Worm (Caenorhabditis elegans) whole organism, young adult: ENCODE measurements around the gene chd-3.

Experiments
- B0261.1 ChIP-seq: sonication (generic microtip); optimal IDR thresholded peaks from 2 replicates; lab custom pipeline; 2016; ENCODE audit warnings: mild to moderate bottlenecking, missing genetic modification characterization, moderate library complexity, missing compliant biosample characterization
- D2030.7 ChIP-seq: fragments of 200-800 bp; sonication (Bioruptor generic); IDR thresholded peaks from 2 replicates; pipeline ENCODE4 v1.3.6; 2022; ENCODE audit warnings: missing genetic modification reagents, missing genetic modification characterization, missing compliant biosample characterization
- F33H1.4 ChIP-seq: fragments of 200-800 bp; sonication (Bioruptor generic); IDR thresholded peaks from 2 replicates; pipeline ENCODE4 v1.3.6; 2022; ENCODE audit warnings: missing genetic modification reagents, missing genetic modification characterization, missing compliant biosample characterization
- F37B4.10 ChIP-seq: fragments of 200-800 bp; sonication (Bioruptor generic); IDR thresholded peaks from 2 replicates; pipeline ENCODE4 v1.3.6; 2022; ENCODE audit warnings: missing genetic modification characterization, missing compliant biosample characterization
- F39B2.1 ChIP-seq: fragments of 200-800 bp; sonication (Bioruptor generic); IDR thresholded peaks from 2 replicates; pipeline ENCODE4 v1.3.6; 2022; ENCODE audit warnings: missing genetic modification reagents, missing genetic modification characterization, missing compliant biosample characterization
- F55B11.4 ChIP-seq: sonication (generic microtip); optimal IDR thresholded peaks from 2 replicates; lab custom pipeline; 2016; ENCODE audit warnings: missing compliant biosample characterization, missing genetic modification characterization, borderline replicate concordance; ENCODE audit not compliant: insufficient read depth
- Y79H2A.3 ChIP-seq: fragments of 200-800 bp; sonication (Bioruptor generic); conservative IDR thresholded peaks from 2 replicates; pipeline ENCODE4 v1.3.6; 2022; ENCODE audit warnings: missing genetic modification reagents, missing genetic modification characterization, missing compliant biosample characterization
- attf-3 ChIP-seq: fragments of 200-800 bp; sonication (Bioruptor generic); conservative IDR thresholded peaks from 2 replicates; pipeline ENCODE4 v1.3.6; 2022; ENCODE audit warnings: missing genetic modification reagents, missing genetic modification characterization, missing compliant biosample characterization
- attf-6 ChIP-seq: fragments of 200-800 bp; sonication (Bioruptor generic); IDR thresholded peaks from 2 replicates; pipeline ENCODE4 v1.3.6; 2022; ENCODE audit warnings: missing genetic modification reagents, missing genetic modification characterization, missing compliant biosample characterization
- bed-2 ChIP-seq: fragments of 200-800 bp; sonication (Bioruptor generic); IDR thresholded peaks from 2 replicates; pipeline ENCODE4 v1.3.6; 2022; ENCODE audit warnings: missing genetic modification reagents, missing genetic modification characterization, missing compliant biosample characterization
- cebp-1 ChIP-seq, 2 experiments: fragments of 200-800 bp in 1 of 2; sonication (Bioruptor generic) in 1 of 2; sonication (generic microtip) in 1 of 2; IDR thresholded peaks in 1 of 2; optimal IDR thresholded peaks in 1 of 2; 2 replicates each; pipeline versions ENCODE4 v1.3.6 to Lab custom; 2017 to 2022; ENCODE audit warnings: missing compliant biosample characterization in 2 of 2, missing genetic modification characterization in 2 of 2, mild to moderate bottlenecking in 1 of 2, missing genetic modification reagents in 1 of 2, moderate library complexity in 1 of 2
- cebp-2 ChIP-seq: fragments of 200-800 bp; sonication (Bioruptor generic); IDR thresholded peaks from 2 replicates; pipeline ENCODE4 v1.3.6; 2022; ENCODE audit warnings: missing genetic modification characterization, missing compliant biosample characterization
- ceh-40 ChIP-seq: fragments of 200-800 bp; sonication (Bioruptor generic); IDR thresholded peaks from 2 replicates; pipeline ENCODE4 v1.3.6; 2022; ENCODE audit warnings: missing genetic modification characterization, missing compliant biosample characterization
- ceh-79 ChIP-seq: sonication (generic microtip); optimal IDR thresholded peaks from 2 replicates; lab custom pipeline; 2017; ENCODE audit warnings: mild to moderate bottlenecking, missing genetic modification characterization, missing compliant biosample characterization
- die-1 ChIP-seq: sonication (generic microtip); optimal IDR thresholded peaks from 2 replicates; lab custom pipeline; 2016; ENCODE audit warnings: missing genotype, mild to moderate bottlenecking, missing genetic modification characterization, missing compliant biosample characterization
- dox-1 ChIP-seq: fragments of 200-800 bp; sonication (Bioruptor generic); IDR thresholded peaks from 2 replicates; pipeline ENCODE4 v1.3.6; 2022; ENCODE audit warnings: missing genetic modification reagents, missing genetic modification characterization, missing compliant biosample characterization
- dpff-1 ChIP-seq: sonication (generic microtip); optimal IDR thresholded peaks from 2 replicates; lab custom pipeline; 2017; ENCODE audit warnings: mild to moderate bottlenecking, missing genetic modification characterization, missing compliant biosample characterization
- efl-1 ChIP-seq: fragments of 150-350 bp; optimal IDR thresholded peaks from 2 replicates; lab custom pipeline; 2014; ENCODE audit warnings: missing biosample characterization, missing genetic modification reagents, missing genetic modification characterization
- egl-44 ChIP-seq: fragments of 200-800 bp; sonication (Bioruptor generic); IDR thresholded peaks from 2 replicates; pipeline ENCODE4 v1.3.6; 2022; ENCODE audit warnings: missing genetic modification reagents, missing genetic modification characterization, missing compliant biosample characterization
- ekl-4 ChIP-seq: fragments of 200-800 bp; sonication (Bioruptor generic); IDR thresholded peaks from 2 replicates; pipeline ENCODE4 v1.3.6; 2022; ENCODE audit warnings: missing genetic modification reagents, missing genetic modification characterization, missing compliant biosample characterization
- hmg-1.2 ChIP-seq: fragments of 200-800 bp; sonication (Bioruptor generic); IDR thresholded peaks from 2 replicates; pipeline ENCODE4 v1.3.6; 2022; ENCODE audit warnings: missing genetic modification reagents, missing genetic modification characterization, missing compliant biosample characterization
- lin-26 ChIP-seq: fragments of 200-800 bp; sonication (Bioruptor generic); IDR thresholded peaks from 2 replicates; pipeline ENCODE4 v1.3.6; 2022; ENCODE audit warnings: missing genetic modification reagents, missing genetic modification characterization, missing compliant biosample characterization
- lin-35 ChIP-seq, 3 experiments: fragments of 150-350 bp in 2 of 3; sonication (generic microtip) in 1 of 3; optimal IDR thresholded peaks; 2 replicates each; lab custom pipeline; 2014 to 2018; ENCODE audit warnings: missing biosample characterization in 3 of 3, missing genetic modification characterization in 3 of 3, missing genetic modification reagents in 3 of 3
- lin-40 ChIP-seq: sonication (generic microtip); optimal IDR thresholded peaks from 2 replicates; lab custom pipeline; 2016; ENCODE audit warnings: missing genetic modification characterization, mild to moderate bottlenecking, missing compliant biosample characterization, missing genotype, missing genetic modification reagents
- madf-6 ChIP-seq: fragments of 200-800 bp; sonication (Bioruptor generic); IDR thresholded peaks from 2 replicates; pipeline ENCODE4 v1.3.6; 2022; ENCODE audit warnings: missing genetic modification reagents, missing genetic modification characterization, missing compliant biosample characterization
- mcd-1 ChIP-seq: fragments of 200-800 bp; sonication (Bioruptor generic); IDR thresholded peaks from 2 replicates; pipeline ENCODE4 v1.3.6; 2022; ENCODE audit warnings: missing genetic modification reagents, missing genetic modification characterization, missing compliant biosample characterization
- nfyb-1 ChIP-seq: fragments of 200-800 bp; sonication (Bioruptor generic); IDR thresholded peaks from 2 replicates; pipeline ENCODE4 v1.3.6; 2022; ENCODE audit warnings: missing genetic modification reagents, missing genetic modification characterization, missing compliant biosample characterization
- nhr-90 ChIP-seq: sonication (generic microtip); optimal IDR thresholded peaks from 2 replicates; lab custom pipeline; 2016; ENCODE audit warnings: missing genotype, mild to moderate bottlenecking, missing genetic modification characterization, missing compliant biosample characterization
- pbrm-1 ChIP-seq: fragments of 200-800 bp; sonication (Bioruptor generic); IDR thresholded peaks from 2 replicates; pipeline ENCODE4 v1.3.6; 2022; ENCODE audit warnings: missing genetic modification reagents, missing genetic modification characterization, missing compliant biosample characterization
- rcor-1 ChIP-seq: fragments of 200-800 bp; sonication (Bioruptor generic); IDR thresholded peaks from 2 replicates; pipeline ENCODE4 v1.3.6; 2022; ENCODE audit warnings: missing genetic modification reagents, missing genetic modification characterization, missing compliant biosample characterization
- rec-8 ChIP-seq, 2 experiments: sonication (generic microtip); optimal IDR thresholded peaks; 2 replicates each; lab custom pipeline; 2016; ENCODE audit warnings: mild to moderate bottlenecking in 2 of 2, missing genetic modification characterization in 2 of 2, missing genetic modification reagents in 2 of 2, missing genotype in 2 of 2, missing biosample characterization in 1 of 2, missing compliant biosample characterization in 1 of 2, moderate library complexity in 1 of 2
- rpc-1 ChIP-seq, 2 experiments: fragments of 150-350 bp in 1 of 2; sonication (generic microtip) in 1 of 2; optimal IDR thresholded peaks; 2 replicates each; lab custom pipeline; 2014 to 2018; ENCODE audit warnings: missing biosample characterization in 1 of 2, missing genetic modification characterization in 1 of 2, missing genetic modification reagents in 1 of 2, missing genotype in 1 of 2
- snpc-1.3 ChIP-seq: sonication (generic microtip); optimal IDR thresholded peaks from 2 replicates; lab custom pipeline; 2017; ENCODE audit warnings: missing genetic modification characterization, mild to moderate bottlenecking, missing compliant biosample characterization, antibody characterized with exemption, moderate library complexity, missing genotype, missing genetic modification reagents; ENCODE audit not compliant: insufficient read depth
- snpc-3.4 ChIP-seq: sonication (generic microtip); optimal IDR thresholded peaks from 2 replicates; lab custom pipeline; 2017; ENCODE audit warnings: missing genetic modification characterization, mild to moderate bottlenecking, missing compliant biosample characterization, antibody characterized with exemption, moderate library complexity, missing genotype, missing genetic modification reagents
- sptf-2 ChIP-seq: fragments of 200-800 bp; sonication (Bioruptor generic); optimal IDR thresholded peaks from 2 replicates; lab custom pipeline; 2018; ENCODE audit warnings: mild to moderate bottlenecking, missing genetic modification characterization, missing compliant biosample characterization
- tbp1 ChIP-seq: fragments of 200-800 bp; sonication (Bioruptor generic); optimal IDR thresholded peaks from 2 replicates; lab custom pipeline; 2018; ENCODE audit warnings: mild to moderate bottlenecking, missing genetic modification characterization, missing compliant biosample characterization
- tlf-1 ChIP-seq: fragments of 200-800 bp; sonication (Bioruptor generic); optimal IDR thresholded peaks from 2 replicates; lab custom pipeline; 2018; ENCODE audit warnings: mild to moderate bottlenecking, missing genetic modification characterization, missing compliant biosample characterization
- ztf-22 ChIP-seq: fragments of 200-800 bp; sonication (Bioruptor generic); optimal IDR thresholded peaks from 2 replicates; lab custom pipeline; 2018; ENCODE audit warnings: mild to moderate bottlenecking, missing genetic modification characterization, moderate library complexity, missing compliant biosample characterization
- ztf-25 ChIP-seq: fragments of 200-800 bp; sonication (Bioruptor generic); IDR thresholded peaks from 2 replicates; pipeline ENCODE4 v1.3.6; 2022; ENCODE audit warnings: missing genetic modification reagents, missing genetic modification characterization, missing compliant biosample characterization
- ztf-6 ChIP-seq: fragments of 200-800 bp; sonication (Bioruptor generic); IDR thresholded peaks from 2 replicates; pipeline ENCODE4 v1.3.6; 2022; ENCODE audit warnings: missing genetic modification reagents, missing genetic modification characterization, missing compliant biosample characterization

Gene chd-3

DNA sequence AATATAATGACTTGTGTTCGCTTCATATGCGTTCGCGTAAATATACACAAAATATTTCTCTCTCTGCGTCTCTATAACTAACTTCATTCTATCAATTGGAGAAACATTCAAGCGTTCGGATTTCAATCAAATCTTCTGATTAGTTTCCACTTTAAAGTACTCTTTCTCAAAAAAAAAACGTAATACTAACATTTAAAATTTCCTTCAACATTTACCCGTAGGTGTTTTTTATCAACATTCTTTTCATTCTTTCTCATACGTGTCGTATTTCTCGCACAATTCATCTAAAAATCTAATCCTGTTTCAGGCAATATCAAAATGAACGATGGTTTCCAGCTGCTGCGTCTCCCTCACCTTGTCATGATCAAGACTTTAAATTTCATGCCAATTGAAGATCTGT lies 5.3 kb upstream of the chd-3 start, which contains the start of gene T14G8.2:
Gene T14G8.2 (plus strand): TSS at position 301 of the 400 bp plus-strand sequence.
- TF ChIP-seq hmg-1.2 (GFP tag; lab: Robert Waterston, UW) (no peak), attf-3 (GFP tag; lab: Robert Waterston, UW) (no peak), tbp1 (no peak), sptf-2 (no peak), F39B2.1 (no peak), bed-2 (GFP tag; lab: Robert Waterston, UW) (no peak), lin-40 (tag; lab: Kevin White, UChicago) (no peak), nfyb-1 (GFP tag; lab: Robert Waterston, UW) (no peak), ceh-40 (GFP tag; lab: Robert Waterston, UW) (no peak), ztf-22 (GFP tag; lab: Kevin White, UChicago) (no peak), rcor-1 (GFP tag; lab: Robert Waterston, UW) (no peak), F55B11.4 (tag; lab: Kevin White, UChicago) (no peak), F37B4.10 (GFP tag; lab: Robert Waterston, UW) (no peak), cebp-2 (GFP tag; lab: Robert Waterston, UW) (no peak), snpc-3.4 (no peak), snpc-1.3 (tag; lab: Kevin White, UChicago) (no peak)
- TF ChIP-seq, all 124 proteins: peak for 0

DNA sequence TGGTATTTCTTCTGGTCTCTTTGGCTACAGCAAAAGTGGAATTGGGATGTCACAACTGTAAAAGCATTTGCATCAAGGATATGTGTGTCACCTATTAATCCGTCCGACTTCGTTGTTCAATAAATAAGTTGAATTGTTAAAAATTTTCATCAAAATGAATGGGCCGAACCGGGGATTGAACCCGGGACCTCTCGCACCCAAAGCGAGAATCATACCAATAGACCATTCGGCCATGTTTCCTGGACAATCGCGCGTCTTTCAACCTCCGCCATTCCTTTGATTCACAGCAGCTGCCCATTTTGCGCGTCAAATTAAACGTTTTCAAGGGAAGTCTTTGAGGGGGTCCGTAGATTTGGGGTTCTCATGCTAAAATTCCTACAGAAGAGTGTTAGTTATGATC lies 2.3 kb upstream of the chd-3 start:
- TF ChIP-seq tlf-1 (GFP tag; lab: Kevin White, UChicago), result no peak
- TF ChIP-seq ceh-79 (tag; lab: Kevin White, UChicago), result no peak
- no peak for TF ChIP-seq dpff-1
- TF ChIP-seq cebp-1 (GFP tag; IDR thresholded peaks at IDR 0.05; lab: Robert Waterston, UW), result 0 out of 2 replicates have a peak, but pooled peaks have one; percentile 10
- TF ChIP-seq cebp-1 (tag; optimal IDR thresholded peaks at IDR 0.05; lab: Kevin White, UChicago), result no peak
- TF ChIP-seq madf-6 (GFP tag; lab: Robert Waterston, UW), result no peak
- TF ChIP-seq ekl-4 (GFP tag; lab: Robert Waterston, UW), result 0 out of 2 replicates have a peak, but pooled peaks have one; percentile 26
- 0 out of 2 replicates have a peak, but pooled peaks have one; percentile 19 for TF ChIP-seq egl-44 (GFP tag; lab: Robert Waterston, UW)
- peak; percentile 66 for TF ChIP-seq B0261.1 (tag; lab: Kevin White, UChicago)
- TF ChIP-seq mcd-1 (GFP tag; lab: Robert Waterston, UW), result no peak
- TF ChIP-seq D2030.7 (GFP tag; lab: Robert Waterston, UW), result peak; percentile 65
- peak; percentile 51 for TF ChIP-seq lin-26 (GFP tag; lab: Robert Waterston, UW)
- TF ChIP-seq F33H1.4 (GFP tag; lab: Robert Waterston, UW), result no peak
- TF ChIP-seq tbp1, result peak; percentile 84
- TF ChIP-seq nhr-90 (tag; lab: Kevin White, UChicago), result peak; percentile 11
- peak; percentile 36; the same call in 1 of the 2 replicates for TF ChIP-seq dox-1 (GFP tag; lab: Robert Waterston, UW)
- TF ChIP-seq ztf-25, result 0 out of 2 replicates have a peak, but pooled peaks have one; percentile 51
- no peak for TF ChIP-seq efl-1 (GFP tag; lab: Kevin White, UChicago)
- peak; percentile 53 for TF ChIP-seq die-1 (tag; lab: Kevin White, UChicago)
- TF ChIP-seq hmg-1.2 (GFP tag; lab: Robert Waterston, UW), result peak; percentile 62
- no peak for TF ChIP-seq lin-35 (GFP tag; optimal IDR thresholded peaks at IDR 0.05; lab: Kevin White, UChicago)
- TF ChIP-seq rpc-1 (optimal IDR thresholded peaks at IDR 0.05; lab: Kevin White, UChicago), result peak; percentile 57
- TF ChIP-seq rpc-1 (tag; optimal IDR thresholded peaks at IDR 0.05; lab: Kevin White, UChicago), result peak; percentile 72
- TF ChIP-seq pbrm-1 (GFP tag; lab: Robert Waterston, UW), result peak; percentile 45; the same call in 1 of the 2 replicates
- TF ChIP-seq attf-6 (GFP tag; lab: Robert Waterston, UW), result no peak
- TF ChIP-seq Y79H2A.3 (GFP tag; lab: Robert Waterston, UW), result no peak
- no peak for TF ChIP-seq ztf-6 (GFP tag; lab: Robert Waterston, UW)
- no peak for TF ChIP-seq rec-8 (tag; optimal IDR thresholded peaks at IDR 0.05; lab: Kevin White, UChicago)
